Worm (Caenorhabditis elegans) whole organism, L4 larva: ENCODE results near the gene clec-135.

Source experiments
- F37D6.2 ChIP-seq: sonication (generic microtip); optimal IDR thresholded peaks from 2 replicates; lab custom pipeline; 2016; ENCODE audit warnings: mild to moderate bottlenecking, missing genetic modification characterization, missing compliant biosample characterization
- ZK337.2 ChIP-seq: fragments of 200-800 bp; sonication (Bioruptor generic); IDR thresholded peaks from 2 replicates; pipeline ENCODE4 v1.3.6; 2022; ENCODE audit warnings: missing genetic modification reagents, missing genetic modification characterization, missing compliant biosample characterization
- jun-1 ChIP-seq: fragments of 150-350 bp; optimal IDR thresholded peaks from 2 replicates; lab custom pipeline; 2014; ENCODE audit warnings: missing biosample characterization, missing genetic modification reagents, missing genetic modification characterization
- nhr-41 ChIP-seq: fragments of 200-800 bp; sonication (Bioruptor generic); IDR thresholded peaks from 2 replicates; pipeline ENCODE4 v1.3.6; 2022; ENCODE audit warnings: missing genetic modification reagents, missing genetic modification characterization, missing compliant biosample characterization
- nhr-42 ChIP-seq: fragments of 200-800 bp; sonication (Bioruptor generic); IDR thresholded peaks from 2 replicates; pipeline ENCODE4 v1.3.6; 2022; ENCODE audit warnings: missing genetic modification characterization, missing compliant biosample characterization
- pha-4 ChIP-seq, 2 experiments: fragments of 150-350 bp in 1 of 2; fragments of 200-800 bp in 1 of 2; sonication (Bioruptor generic) in 1 of 2; IDR thresholded peaks in 1 of 2; optimal IDR thresholded peaks in 1 of 2; 2 replicates each; pipeline versions ENCODE4 v1.3.6 to Lab custom; 2014 to 2022; ENCODE audit warnings: missing genetic modification characterization in 2 of 2, missing genetic modification reagents in 2 of 2, missing biosample characterization in 1 of 2, missing compliant biosample characterization in 1 of 2

ce11 chrII:4301307-4301706 lies 42.7 kb upstream of the clec-135 start, which contains the start of gene gtf-2F1:
- TF ChIP-seq nhr-42 (no peak), pha-4 (GFP tag; IDR thresholded peaks at IDR 0.05; lab: Robert Waterston, UW) (no peak), pha-4 (tag; optimal IDR thresholded peaks at IDR 0.05; lab: Kevin White, UChicago) (no peak), F37D6.2 (tag; lab: Kevin White, UChicago) (no peak), ZK337.2 (GFP tag; lab: Robert Waterston, UW) (no peak), jun-1 (no peak), nhr-41 (no peak)
